Fruit fly (Drosophila melanogaster) whole organism, embryonic: ENCODE data around the gene CG11839.

Experiments
- BEAF-32 ChIP-seq: fragments of 200-800 bp; sonication (Bioruptor generic); optimal IDR thresholded peaks from 3 replicates; lab custom pipeline; 2017; ENCODE audit warnings: missing biosample characterization, missing genetic modification characterization, mild to moderate bottlenecking, moderate library complexity, missing genetic modification reagents
- CG10274 ChIP-seq: fragments of 200-800 bp; sonication (Bioruptor generic); optimal IDR thresholded peaks from 3 replicates; lab custom pipeline; 2017; ENCODE audit warnings: missing biosample characterization, mild to moderate bottlenecking, missing genetic modification characterization
- CG12391 ChIP-seq: fragments of 200-800 bp; sonication (Bioruptor generic); optimal IDR thresholded peaks from 3 replicates; lab custom pipeline; 2018; ENCODE audit warnings: missing biosample characterization, mild to moderate bottlenecking, missing genetic modification characterization, moderate library complexity
- CG12744 ChIP-seq: fragments of 200-800 bp; sonication (Bioruptor generic); optimal IDR thresholded peaks from 2 replicates; lab custom pipeline; 2016; ENCODE audit warnings: missing biosample characterization, missing genetic modification characterization
- CG12769 ChIP-seq: fragments of 200-800 bp; sonication (Bioruptor generic); optimal IDR thresholded peaks from 2 replicates; lab custom pipeline; 2019; ENCODE audit warnings: missing biosample characterization, mild to moderate bottlenecking, missing genetic modification characterization, moderate library complexity
- CG13287 ChIP-seq: fragments of 200-800 bp; sonication (Bioruptor generic); IDR thresholded peaks from 2 replicates; pipeline ENCODE4 v1.3.6; 2022; ENCODE audit warnings: missing biosample characterization, missing genetic modification characterization; ENCODE audit not compliant: partially characterized antibody
- CG13775 ChIP-seq: fragments of 200-800 bp; sonication (Bioruptor generic); optimal IDR thresholded peaks from 3 replicates; lab custom pipeline; 2017; ENCODE audit warnings: missing biosample characterization, mild to moderate bottlenecking, missing genetic modification characterization
- CG14965 ChIP-seq: fragments of 200-800 bp; sonication (Bioruptor generic); optimal IDR thresholded peaks from 2 replicates; lab custom pipeline; 2016; ENCODE audit warnings: missing biosample characterization, missing genetic modification characterization, borderline replicate concordance
- CG1529 ChIP-seq: fragments of 200-800 bp; sonication (Bioruptor generic); optimal IDR thresholded peaks from 3 replicates; lab custom pipeline; 2018; ENCODE audit warnings: missing biosample characterization, missing genetic modification characterization
- CG1647 ChIP-seq: fragments of 200-800 bp; sonication (Bioruptor generic); optimal IDR thresholded peaks from 3 replicates; lab custom pipeline; 2016; ENCODE audit warnings: missing biosample characterization, missing genetic modification characterization
- CG18262 ChIP-seq: fragments of 200-800 bp; optimal IDR thresholded peaks from 3 replicates; lab custom pipeline; 2019; ENCODE audit warnings: missing biosample characterization, mild to moderate bottlenecking, missing genetic modification characterization, moderate library complexity
- CG18599 ChIP-seq: fragments of 200-800 bp; sonication (Bioruptor generic); optimal IDR thresholded peaks from 3 replicates; lab custom pipeline; 2017; ENCODE audit warnings: missing biosample characterization, missing genetic modification characterization, mild to moderate bottlenecking, moderate library complexity, missing genetic modification reagents
- CG18619 ChIP-seq: fragments of 200-800 bp; sonication (Bioruptor generic); optimal IDR thresholded peaks from 3 replicates; lab custom pipeline; 2017; ENCODE audit warnings: missing biosample characterization, mild to moderate bottlenecking, missing genetic modification characterization
- CG30020 ChIP-seq: fragments of 200-800 bp; optimal IDR thresholded peaks from 2 replicates; lab custom pipeline; 2019; ENCODE audit warnings: missing biosample characterization, mild to moderate bottlenecking, missing genetic modification characterization, moderate library complexity
- CG30403 ChIP-seq: fragments of 200-800 bp; sonication (Bioruptor generic); optimal IDR thresholded peaks from 3 replicates; lab custom pipeline; 2016; ENCODE audit warnings: missing biosample characterization, missing genetic modification characterization
- CG34224 ChIP-seq: fragments of 200-800 bp; sonication (Bioruptor generic); IDR thresholded peaks from 3 replicates; pipeline ENCODE4 v1.3.6; 2022; ENCODE audit warnings: missing biosample characterization, missing genetic modification characterization; ENCODE audit not compliant: partially characterized antibody
- CG3847 ChIP-seq: fragments of 200-800 bp; sonication (Bioruptor generic); IDR thresholded peaks from 2 replicates; pipeline ENCODE4 v1.3.6; 2022; ENCODE audit warnings: missing biosample characterization, missing genetic modification characterization
- CG6272 ChIP-seq: fragments of 200-800 bp; sonication (Bioruptor generic); IDR thresholded peaks from 2 replicates; pipeline ENCODE4 v1.3.6; 2022; ENCODE audit warnings: missing biosample characterization, missing genetic modification characterization
- CG7357 ChIP-seq: fragments of 200-800 bp; sonication (Bioruptor generic); IDR thresholded peaks from 3 replicates; pipeline ENCODE4 v1.3.6; 2022; ENCODE audit warnings: missing biosample characterization, missing genetic modification characterization
- CG9727 ChIP-seq: fragments of 200-800 bp; sonication (Bioruptor generic); optimal IDR thresholded peaks from 3 replicates; lab custom pipeline; 2017; ENCODE audit warnings: missing biosample characterization, mild to moderate bottlenecking, missing genetic modification characterization
- Fer1 ChIP-seq: fragments of 200-800 bp; sonication (Bioruptor generic); optimal IDR thresholded peaks from 2 replicates; lab custom pipeline; 2017; ENCODE audit warnings: missing biosample characterization, mild to moderate bottlenecking, missing genetic modification characterization
- HHEX ChIP-seq: fragments of 200-800 bp; sonication (Bioruptor generic); optimal IDR thresholded peaks from 3 replicates; lab custom pipeline; 2017; ENCODE audit warnings: missing biosample characterization, mild to moderate bottlenecking, missing genetic modification characterization, missing genetic modification reagents
- HmgD ChIP-seq: fragments of 200-800 bp; sonication (Bioruptor generic); optimal IDR thresholded peaks from 3 replicates; lab custom pipeline; 2016; ENCODE audit warnings: missing biosample characterization, missing genetic modification characterization
- HmgZ ChIP-seq: fragments of 200-800 bp; sonication (Bioruptor generic); optimal IDR thresholded peaks from 2 replicates; lab custom pipeline; 2018; ENCODE audit warnings: missing biosample characterization, mild to moderate bottlenecking, missing genetic modification characterization
- Hr51 ChIP-seq, 2 experiments: fragments of 200-800 bp; sonication (Bioruptor generic); optimal IDR thresholded peaks; 2 replicates in 1 of 2; 3 replicates in 1 of 2; lab custom pipeline; 2016 to 2018; ENCODE audit warnings: missing biosample characterization in 2 of 2, missing genetic modification characterization in 2 of 2, mild to moderate bottlenecking in 1 of 2, moderate library complexity in 1 of 2
- Lhr ChIP-seq: fragments of 200-800 bp; sonication (Bioruptor generic); optimal IDR thresholded peaks from 3 replicates; lab custom pipeline; 2017; ENCODE audit warnings: mild to moderate bottlenecking, missing biosample characterization, missing genetic modification reagents, missing genetic modification characterization
- MBD-R2 ChIP-seq: fragments of 200-800 bp; sonication (Bioruptor generic); IDR thresholded peaks from 2 replicates; pipeline ENCODE4 v1.3.6; 2022; ENCODE audit warnings: missing biosample characterization, missing genetic modification characterization
- MESR4 ChIP-seq: fragments of 200-800 bp; sonication (Bioruptor generic); optimal IDR thresholded peaks from 2 replicates; lab custom pipeline; 2018; ENCODE audit warnings: missing biosample characterization, mild to moderate bottlenecking, missing genetic modification characterization, moderate library complexity
- NK7.1 ChIP-seq: fragments of 200-800 bp; sonication (Bioruptor generic); optimal IDR thresholded peaks from 3 replicates; lab custom pipeline; 2016; ENCODE audit warnings: missing biosample characterization, missing genetic modification characterization
- Poxn ChIP-seq: fragments of 200-800 bp; sonication (Bioruptor generic); IDR thresholded peaks from 2 replicates; pipeline ENCODE4 v1.3.6; 2022; ENCODE audit warnings: missing biosample characterization, missing genetic modification characterization
- Tbp ChIP-seq: fragments of >200 bp; optimal IDR thresholded peaks from 2 replicates; lab custom pipeline; 2018; ENCODE audit warnings: missing biosample characterization, missing genetic modification characterization
- Trl ChIP-seq, 3 experiments: fragments of >200 bp in 2 of 3; fragments of 200-800 bp in 1 of 3; sonication (Bioruptor generic) in 1 of 3; optimal IDR thresholded peaks; 2 replicates in 1 of 3; 3 replicates in 2 of 3; lab custom pipeline; 2016 to 2017; ENCODE audit warnings: missing biosample characterization in 1 of 3, missing genetic modification characterization in 1 of 3
- amos ChIP-seq: fragments of 200-800 bp; sonication (Bioruptor generic); IDR thresholded peaks from 2 replicates; pipeline ENCODE4 v1.3.6; 2022; ENCODE audit warnings: missing biosample characterization, missing genetic modification characterization; ENCODE audit not compliant: partially characterized antibody
- chm ChIP-seq: fragments of 200-800 bp; sonication (Bioruptor generic); IDR thresholded peaks from 2 replicates; pipeline ENCODE4 v1.3.6; 2022; ENCODE audit warnings: missing biosample characterization, missing genetic modification characterization
- ci ChIP-seq: fragments of 200-800 bp; sonication (Bioruptor generic); IDR thresholded peaks from 3 replicates; pipeline ENCODE4 v1.3.6; 2022; ENCODE audit warnings: missing biosample characterization, missing genetic modification characterization
- fu2 ChIP-seq: fragments of 200-800 bp; sonication (Bioruptor generic); optimal IDR thresholded peaks from 2 replicates; lab custom pipeline; 2016; ENCODE audit warnings: missing biosample characterization, missing genetic modification characterization
- ind ChIP-seq: fragments of 200-800 bp; sonication (Bioruptor generic); optimal IDR thresholded peaks from 3 replicates; lab custom pipeline; 2016; ENCODE audit warnings: missing biosample characterization, missing genetic modification characterization
- odd ChIP-seq: fragments of 200-800 bp; sonication (Bioruptor generic); optimal IDR thresholded peaks from 2 replicates; lab custom pipeline; 2017; ENCODE audit warnings: missing biosample characterization, mild to moderate bottlenecking, missing genetic modification characterization
- onecut ChIP-seq: fragments of 200-800 bp; sonication (Bioruptor generic); IDR thresholded peaks from 2 replicates; pipeline ENCODE4 v1.3.6; 2022; ENCODE audit warnings: missing biosample characterization, missing genetic modification characterization
- phol ChIP-seq: fragments of 200-800 bp; sonication (Bioruptor generic); optimal IDR thresholded peaks from 3 replicates; lab custom pipeline; 2018; ENCODE audit warnings: missing biosample characterization, mild to moderate bottlenecking, missing genetic modification characterization, moderate library complexity
- pros ChIP-seq: fragments of 200-800 bp; sonication (Bioruptor generic); optimal IDR thresholded peaks from 3 replicates; lab custom pipeline; 2019; ENCODE audit warnings: missing biosample characterization, mild to moderate bottlenecking, missing genetic modification characterization, moderate library complexity
- pum ChIP-seq: fragments of 200-800 bp; sonication (Bioruptor generic); optimal IDR thresholded peaks from 2 replicates; lab custom pipeline; 2016; ENCODE audit warnings: missing biosample characterization, missing genetic modification characterization
- so ChIP-seq: fragments of 200-800 bp; sonication (Bioruptor generic); IDR thresholded peaks from 3 replicates; pipeline ENCODE4 v1.3.6; 2022; ENCODE audit warnings: missing biosample characterization, missing genetic modification characterization
- sqz ChIP-seq: fragments of 200-800 bp; sonication (Bioruptor generic); optimal IDR thresholded peaks from 3 replicates; lab custom pipeline; 2018; ENCODE audit warnings: missing biosample characterization, mild to moderate bottlenecking, missing genetic modification characterization
- stwl ChIP-seq: fragments of 200-800 bp; sonication (Bioruptor generic); optimal IDR thresholded peaks from 3 replicates; lab custom pipeline; 2018; ENCODE audit warnings: missing biosample characterization, mild to moderate bottlenecking, missing genetic modification characterization, moderate library complexity
- tll ChIP-seq, 2 experiments: fragments of 200-800 bp in 1 of 2; fragments of >200 bp in 1 of 2; sonication (Bioruptor generic) in 1 of 2; optimal IDR thresholded peaks; 2 replicates each; lab custom pipeline; 2017 to 2019; ENCODE audit warnings: missing biosample characterization in 2 of 2, missing genetic modification characterization in 2 of 2, mild to moderate bottlenecking in 1 of 2, moderate library complexity in 1 of 2
- unc-4 ChIP-seq: fragments of 200-800 bp; sonication (Bioruptor generic); IDR thresholded peaks from 2 replicates; pipeline ENCODE4 v1.3.6; 2022; ENCODE audit warnings: missing biosample characterization, missing genetic modification characterization; ENCODE audit not compliant: partially characterized antibody
- wdn ChIP-seq: fragments of 200-800 bp; sonication (Bioruptor generic); IDR thresholded peaks from 2 replicates; pipeline ENCODE4 v1.3.6; 2022; ENCODE audit warnings: missing biosample characterization, missing genetic modification characterization

CG11839 gene

DNA sequence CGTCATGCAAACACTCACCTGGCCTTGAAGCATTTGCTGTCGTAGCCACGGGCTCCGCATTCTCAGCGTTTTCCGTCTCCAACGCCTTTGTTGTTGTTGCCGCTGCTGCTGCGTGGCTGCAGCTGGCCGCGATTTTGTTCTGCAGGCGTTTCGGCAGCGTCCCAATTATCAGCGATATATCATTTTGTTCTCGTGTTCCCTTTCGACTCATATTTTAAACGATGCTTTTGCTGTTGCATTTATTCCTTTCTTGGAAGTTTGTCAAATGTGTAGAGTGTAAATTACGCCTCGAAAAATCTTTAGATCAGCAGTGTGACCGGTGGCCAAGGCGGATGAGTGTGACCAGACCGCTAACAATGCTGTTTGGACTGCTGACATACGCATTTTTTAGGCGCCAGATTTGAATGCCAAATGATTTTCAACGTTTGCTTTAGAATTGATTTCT is 36.6 kb upstream of the CG11839 start, which contains the start of gene Smg6 (continued):
- TF ChIP-seq unc-4, result 0 out of 2 replicates have a peak, but pooled peaks have one; percentile 20
- TF ChIP-seq HHEX (GFP tag; lab: Kevin White, UChicago), result no peak
- 0 out of 3 replicates have a peak, but pooled peaks have one; percentile 21 for TF ChIP-seq ci (GFP tag; lab: Robert Waterston, UW)
- no peak for TF ChIP-seq pros (GFP tag; lab: Kevin White, UChicago)
- no peak for TF ChIP-seq tll (GFP tag; optimal IDR thresholded peaks at IDR 0.05; lab: Kevin White, UChicago)
- peak; percentile 31; the same call in 1 of the 2 replicates for TF ChIP-seq amos (GFP tag; lab: Robert Waterston, UW)
- TF ChIP-seq CG12769, result no peak
- no peak for TF ChIP-seq CG10274
- no peak for TF ChIP-seq CG34224
- no peak for TF ChIP-seq so
- no peak for TF ChIP-seq CG14965
- no peak for TF ChIP-seq fu2 (GFP tag; lab: Kevin White, UChicago)
- TF ChIP-seq CG9727 (GFP tag; lab: Kevin White, UChicago), result no peak
- no peak for TF ChIP-seq wdn
- peak; percentile 99 for TF ChIP-seq MESR4
- TF ChIP-seq chm (GFP tag; lab: Robert Waterston, UW), result 0 out of 2 replicates have a peak, but pooled peaks have one; percentile 10
- TF ChIP-seq Fer1 (GFP tag; lab: Kevin White, UChicago), result peak; percentile 46
- TF ChIP-seq CG12391 (tag; lab: Kevin White, UChicago), result no peak
- TF ChIP-seq stwl (tag; lab: Kevin White, UChicago), result peak; percentile 73
- no peak for TF ChIP-seq Lhr (GFP tag; lab: Kevin White, UChicago)
- no peak for TF ChIP-seq CG18619 (GFP tag; lab: Kevin White, UChicago)
- no peak for TF ChIP-seq CG13775
- TF ChIP-seq BEAF-32 (GFP tag; lab: Kevin White, UChicago), result peak; percentile 39

dm6 chr3R:25036644-25037043 is 33.1 kb upstream of the CG11839 start, which contains the start of gene CG31115:
Gene CG31115, plus strand, starts transcription at chr3R:25036944.
- TF ChIP-seq CG12744 (GFP tag; lab: Kevin White, UChicago), result no peak
- no peak for TF ChIP-seq sqz (GFP tag; lab: Kevin White, UChicago)
- no peak for TF ChIP-seq CG3847 (GFP tag; lab: Robert Waterston, UW)
- TF ChIP-seq phol (tag; lab: Kevin White, UChicago), result no peak
- TF ChIP-seq Poxn, result no peak
- no peak for TF ChIP-seq CG1529 (GFP tag; lab: Kevin White, UChicago)
- TF ChIP-seq NK7.1 (GFP tag; lab: Kevin White, UChicago), result no peak
- TF ChIP-seq HmgZ, result no peak
- TF ChIP-seq ind (GFP tag; lab: Kevin White, UChicago), result no peak
- no peak for TF ChIP-seq Tbp
- no peak for TF ChIP-seq CG6272 (GFP tag; lab: Robert Waterston, UW)

DNA sequence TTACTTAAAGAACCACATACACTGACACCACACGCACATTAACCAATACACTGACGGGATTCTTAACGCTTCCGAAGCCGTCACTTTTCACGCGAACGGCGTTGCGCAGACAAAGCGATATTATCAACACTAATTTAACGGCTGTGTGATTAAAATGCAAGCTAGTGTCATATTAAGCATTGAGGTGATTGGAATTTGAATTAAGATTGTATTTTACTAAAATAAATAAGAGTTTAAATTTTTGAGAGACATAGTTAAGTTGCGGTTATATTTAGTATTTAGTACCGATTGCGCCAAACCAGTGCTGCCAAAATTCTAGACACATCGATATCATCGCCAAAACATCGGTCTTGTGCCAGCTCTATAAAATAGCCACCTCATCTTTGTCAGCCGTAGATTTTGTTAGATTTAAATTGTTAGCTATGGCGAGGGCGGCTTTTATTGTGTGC is 30.7 kb upstream of the CG11839 start, which contains the start of the genes Ythdf and bai:
Gene Ythdf (minus strand): TSS at position 222 of the 449 bp plus-strand sequence.
Gene bai (plus strand): TSS at position 347 of the 449 bp plus-strand sequence.
- TF ChIP-seq CG30403 (GFP tag; lab: Kevin White, UChicago) (peak; percentile 64), onecut (GFP tag; lab: Robert Waterston, UW) (no peak), MBD-R2 (peak; percentile 59), CG3847 (GFP tag; lab: Robert Waterston, UW) (peak; percentile 50; the same call in 1 of the 2 replicates), Hr51 (GFP tag; optimal IDR thresholded peaks at IDR 0.05; lab: Kevin White, UChicago) (peak in 1 of 2 experiments; percentile 52), CG18599 (GFP tag; lab: Kevin White, UChicago) (no peak), CG7357 (no peak), pum (GFP tag; lab: Kevin White, UChicago) (no peak), CG13287 (GFP tag; lab: Robert Waterston, UW) (peak; percentile 91), HmgZ (peak; percentile 78), Trl (optimal IDR thresholded peaks at IDR 0.05; lab: Kevin White, UChicago) (no peak), Trl (GFP tag; optimal IDR thresholded peaks at IDR 0.05; lab: Kevin White, UChicago) (peak; percentile 31), CG1647 (GFP tag; lab: Kevin White, UChicago) (peak; percentile 18), CG30020 (peak; percentile 60), CG12769 (no peak), HmgD (GFP tag; lab: Kevin White, UChicago) (peak; percentile 17), CG18262 (no peak), odd (GFP tag; lab: Kevin White, UChicago) (no peak)
